Worm (Caenorhabditis elegans): ENCODE measurements around the gene F28H6.7.

The F28H6.7 gene

DNA sequence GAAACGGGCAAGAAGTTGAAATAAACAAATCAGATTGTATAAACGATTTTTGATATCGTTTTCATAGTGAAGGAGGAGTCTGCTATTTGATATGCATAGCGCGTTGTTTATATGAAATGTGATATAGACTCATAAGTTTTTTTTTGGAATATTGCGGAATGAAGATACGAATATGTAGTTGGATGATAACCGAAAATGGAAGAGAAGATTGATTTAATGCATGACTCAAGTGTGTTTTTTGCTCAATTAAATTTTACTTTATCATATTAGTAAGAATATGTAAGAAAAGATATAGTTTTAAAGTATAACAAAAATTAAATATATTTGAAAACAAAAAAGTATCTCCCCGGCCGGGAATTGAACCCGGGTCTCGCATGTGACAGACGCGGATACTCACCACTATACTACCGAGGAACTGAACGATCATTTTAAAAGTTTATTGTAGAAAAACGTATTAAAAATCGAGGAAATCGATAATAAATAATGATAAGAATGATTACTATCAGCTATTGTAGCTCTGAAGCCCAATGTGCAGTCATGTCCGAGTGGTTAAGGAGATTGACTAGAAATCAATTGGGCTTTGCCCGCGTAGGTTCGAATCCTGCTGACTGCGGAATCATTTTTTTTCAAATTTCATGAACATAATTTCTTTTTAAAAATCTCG is 45.9 kb downstream of the F28H6.7 start, which contains the start of gene lgc-25 (continued):
- peak; percentile 59 to 73 for TF ChIP-seq rec-8 (tag; optimal IDR thresholded peaks at IDR 0.05)
- TF ChIP-seq snpc-1.3 (tag; optimal IDR thresholded peaks at IDR 0.05; ENCODE audit: insufficient read depth): peak; percentile 69
- TF ChIP-seq let-526 (GFP tag; IDR thresholded peaks at IDR 0.05): no peak
- TF ChIP-seq hmg-20 (GFP tag; IDR thresholded peaks at IDR 0.05): no peak
- peak; percentile 85 for TF ChIP-seq ZK185.1 (tag; optimal IDR thresholded peaks at IDR 0.05; ENCODE audit: poor library complexity, severe bottlenecking)
- no peak for TF ChIP-seq K12H6.12 (tag; optimal IDR thresholded peaks at IDR 0.05)
- no peak for TF ChIP-seq sea-2 (GFP tag; IDR thresholded peaks at IDR 0.05)
- no peak for TF ChIP-seq lin-35 (GFP tag; optimal IDR thresholded peaks at IDR 0.05)
- no peak for TF ChIP-seq ekl-4 (GFP tag; IDR thresholded peaks at IDR 0.05)
- TF ChIP-seq ztf-25 (GFP tag; IDR thresholded peaks at IDR 0.05): no peak
- no peak for TF ChIP-seq F10E7.11 (tag; optimal IDR thresholded peaks at IDR 0.05)
- peak; percentile 58 for TF ChIP-seq ztf-26 (tag; optimal IDR thresholded peaks at IDR 0.05)
- TF ChIP-seq him-1 (tag; optimal IDR thresholded peaks at IDR 0.05): peak; percentile 83
- TF ChIP-seq ceh-100 (GFP tag; IDR thresholded peaks at IDR 0.05): no peak
- TF ChIP-seq snpc-1.1 (tag; optimal IDR thresholded peaks at IDR 0.05; ENCODE audit: insufficient read depth): peak; percentile 74
- peak; percentile 82 for TF ChIP-seq die-1 (tag; optimal IDR thresholded peaks at IDR 0.05)
- no peak for TF ChIP-seq attf-6 (GFP tag; IDR thresholded peaks at IDR 0.05)
- no peak for TF ChIP-seq ets-4 (GFP tag; optimal IDR thresholded peaks at IDR 0.05)
- no peak for TF ChIP-seq Y79H2A.3 (GFP tag; conservative IDR thresholded peaks at IDR 0.05)
- TF ChIP-seq akir-1 (GFP tag; optimal IDR thresholded peaks at IDR 0.05): no peak
- TF ChIP-seq ama-1 (optimal IDR thresholded peaks at IDR 0.05): no peak
- TF ChIP-seq ama-1 (GFP tag; optimal IDR thresholded peaks at IDR 0.05): peak in 1 of 2 experiments; percentile 53
- peak; percentile 30 for TF ChIP-seq unc-130 (GFP tag; optimal IDR thresholded peaks at IDR 0.05)
- TF ChIP-seq F33H1.4 (GFP tag; IDR thresholded peaks at IDR 0.05): no peak
- no peak for TF ChIP-seq B0019.2 (GFP tag; conservative IDR thresholded peaks at IDR 0.05)
- no peak for TF ChIP-seq F57A8.1 (GFP tag; optimal IDR thresholded peaks at IDR 0.05)
- no peak for TF ChIP-seq madf-6 (GFP tag; IDR thresholded peaks at IDR 0.05)
- TF ChIP-seq lin-40 (tag; optimal IDR thresholded peaks at IDR 0.05): no peak
- no peak for TF ChIP-seq lsl-1 (GFP tag; optimal IDR thresholded peaks at IDR 0.05)
- peak in 1 of 2 experiments; percentile 65 for TF ChIP-seq let-607 (tag; optimal IDR thresholded peaks at IDR 0.05)
- no peak for TF ChIP-seq F39B2.1 (GFP tag; IDR thresholded peaks at IDR 0.05)
- TF ChIP-seq ztf-28 (GFP tag; IDR thresholded peaks at IDR 0.05): no peak
- TF ChIP-seq egl-44 (GFP tag; IDR thresholded peaks at IDR 0.05): no peak
- TF ChIP-seq nhr-120 (GFP tag; IDR thresholded peaks at IDR 0.05): no peak
- peak; percentile 84 for TF ChIP-seq lin-26 (GFP tag; IDR thresholded peaks at IDR 0.05)
- TF ChIP-seq lsy-27 (tag; optimal IDR thresholded peaks at IDR 0.05; ENCODE audit: borderline replicate concordance, insufficient read depth): no peak
- no peak for TF ChIP-seq F57C9.4 (tag; optimal IDR thresholded peaks at IDR 0.05)
- TF ChIP-seq madf-10 (tag; optimal IDR thresholded peaks at IDR 0.05): peak; percentile 55
- no peak for TF ChIP-seq ccch-3 (GFP tag; optimal IDR thresholded peaks at IDR 0.05)
- no peak for TF ChIP-seq lag-1 (GFP tag; IDR thresholded peaks at IDR 0.05)
- no peak for TF ChIP-seq zfh-2 (GFP tag; conservative IDR thresholded peaks at IDR 0.05)
- TF ChIP-seq egl-18 (GFP tag; IDR thresholded peaks at IDR 0.05): no peak
- no peak for TF ChIP-seq ceh-27 (GFP tag; optimal IDR thresholded peaks at IDR 0.05)
- TF ChIP-seq atf-7 (tag; optimal IDR thresholded peaks at IDR 0.05): peak; percentile 21
- no peak for TF ChIP-seq ceh-58 (GFP tag; IDR thresholded peaks at IDR 0.05)
- no peak for TF ChIP-seq attf-5 (GFP tag; optimal IDR thresholded peaks at IDR 0.05)
- TF ChIP-seq Y53F4B.3 (GFP tag; IDR thresholded peaks at IDR 0.05): no peak
